Worm (Caenorhabditis elegans) whole organism, L3 larva: ENCODE measurements around the gene srd-66.

Experiments
- R02D3.7 ChIP-seq: fragments of 150-350 bp; optimal IDR thresholded peaks from 2 replicates; lab custom pipeline; 2014; ENCODE audit warnings: missing biosample characterization, missing genetic modification characterization
- ceh-16 ChIP-seq: sonication (generic microtip); optimal IDR thresholded peaks from 2 replicates; lab custom pipeline; 2017; ENCODE audit warnings: missing biosample characterization, missing genetic modification characterization
- ceh-28 ChIP-seq: fragments of 150-350 bp; optimal IDR thresholded peaks from 2 replicates; lab custom pipeline; 2014; ENCODE audit warnings: missing biosample characterization, missing genetic modification reagents, missing genetic modification characterization
- ceh-82 ChIP-seq: fragments of 150-350 bp; optimal IDR thresholded peaks from 2 replicates; lab custom pipeline; 2014; ENCODE audit warnings: missing biosample characterization, missing genetic modification characterization
- daf-12 ChIP-seq: fragments of 150-350 bp; optimal IDR thresholded peaks from 2 replicates; lab custom pipeline; 2014; ENCODE audit warnings: missing biosample characterization, missing genetic modification reagents, missing genetic modification characterization
- egl-27 ChIP-seq: sonication (generic microtip); optimal IDR thresholded peaks from 4 replicates; lab custom pipeline; 2017; ENCODE audit warnings: missing biosample characterization, missing genetic modification reagents, missing genetic modification characterization
- elt-1 ChIP-seq: fragments of 150-350 bp; optimal IDR thresholded peaks from 2 replicates; lab custom pipeline; 2014; ENCODE audit warnings: missing biosample characterization, missing genetic modification characterization
- elt-2 ChIP-seq: sonication (generic microtip); optimal IDR thresholded peaks from 2 replicates; lab custom pipeline; 2016; ENCODE audit warnings: missing genetic modification reagents, mild to moderate bottlenecking, missing genetic modification characterization, missing compliant biosample characterization
- elt-3 ChIP-seq, 3 experiments: fragments of 150-350 bp in 1 of 3; sonication (generic microtip) in 2 of 3; optimal IDR thresholded peaks; 2 replicates in 2 of 3; 4 replicates in 1 of 3; lab custom pipeline; 2014 to 2017; ENCODE audit warnings: missing biosample characterization in 3 of 3, missing genetic modification characterization in 3 of 3
- fkh-2 ChIP-seq: fragments of 150-350 bp; optimal IDR thresholded peaks from 2 replicates; lab custom pipeline; 2014; ENCODE audit warnings: missing biosample characterization, missing genetic modification reagents, missing genetic modification characterization
- fos-1 ChIP-seq: fragments of 150-350 bp; optimal IDR thresholded peaks from 2 replicates; lab custom pipeline; 2014; ENCODE audit warnings: missing biosample characterization, missing genetic modification characterization
- hmg-11 ChIP-seq: sonication (generic microtip); optimal IDR thresholded peaks from 2 replicates; lab custom pipeline; 2016; ENCODE audit warnings: missing genetic modification characterization, missing compliant biosample characterization
- jun-1 ChIP-seq: fragments of 150-350 bp; optimal IDR thresholded peaks from 2 replicates; lab custom pipeline; 2014; ENCODE audit warnings: missing biosample characterization, missing genetic modification reagents, missing genetic modification characterization
- mdl-1 ChIP-seq: fragments of 150-350 bp; optimal IDR thresholded peaks from 2 replicates; lab custom pipeline; 2014; ENCODE audit warnings: missing biosample characterization, missing genetic modification characterization
- nfya-1 ChIP-seq: sonication (generic microtip); optimal IDR thresholded peaks from 2 replicates; lab custom pipeline; 2017; ENCODE audit warnings: missing genetic modification characterization, mild to moderate bottlenecking, missing compliant biosample characterization, antibody characterized with exemption, moderate library complexity; ENCODE audit not compliant: insufficient read depth
- nhr-11 ChIP-seq: fragments of 150-350 bp; optimal IDR thresholded peaks from 2 replicates; lab custom pipeline; 2014; ENCODE audit warnings: missing biosample characterization, missing genetic modification characterization
- nhr-12 ChIP-seq: fragments of 150-350 bp; optimal IDR thresholded peaks from 2 replicates; lab custom pipeline; 2014; ENCODE audit warnings: missing biosample characterization, missing genetic modification characterization
- nhr-23 ChIP-seq: fragments of 150-350 bp; optimal IDR thresholded peaks from 2 replicates; lab custom pipeline; 2014; ENCODE audit warnings: missing biosample characterization, missing genetic modification reagents, missing genetic modification characterization
- nhr-25 ChIP-seq: sonication (generic microtip); optimal IDR thresholded peaks from 2 replicates; lab custom pipeline; 2017; ENCODE audit warnings: missing biosample characterization, missing genetic modification characterization
- nhr-28 ChIP-seq: fragments of 150-350 bp; optimal IDR thresholded peaks from 2 replicates; lab custom pipeline; 2014; ENCODE audit warnings: missing biosample characterization, missing genetic modification characterization
- nhr-43 ChIP-seq: sonication (generic microtip); optimal IDR thresholded peaks from 2 replicates; lab custom pipeline; 2016; ENCODE audit warnings: mild to moderate bottlenecking, missing genetic modification characterization, missing compliant biosample characterization; ENCODE audit not compliant: poor library complexity, severe bottlenecking
- nhr-77 ChIP-seq: fragments of 150-350 bp; optimal IDR thresholded peaks from 2 replicates; lab custom pipeline; 2014; ENCODE audit warnings: missing biosample characterization, missing genetic modification characterization
- skn-1 ChIP-seq: fragments of 150-350 bp; optimal IDR thresholded peaks from 2 replicates; lab custom pipeline; 2014; ENCODE audit warnings: missing biosample characterization, missing genetic modification characterization
- tbx-2 ChIP-seq: sonication (generic microtip); optimal IDR thresholded peaks from 2 replicates; lab custom pipeline; 2016; ENCODE audit warnings: mild to moderate bottlenecking, missing genetic modification characterization, missing compliant biosample characterization
- unc-62 ChIP-seq: fragments of 150-350 bp; sonication (generic microtip); optimal IDR thresholded peaks from 4 replicates; lab custom pipeline; 2014; ENCODE audit warnings: missing biosample characterization, missing genetic modification reagents, missing genetic modification characterization

The srd-66 gene

ce11 chrIII:1970433-1970832 is 12.0 kb downstream of the srd-66 start, which contains the start of gene R155.5:
Gene R155.5 (minus strand): TSS chrIII:1970533.
- TF ChIP-seq nhr-11 (tag; lab: Kevin White, UChicago), result no peak
- no peak for TF ChIP-seq ceh-28 (tag; lab: Kevin White, UChicago)
- no peak for TF ChIP-seq R02D3.7 (tag; lab: Kevin White, UChicago)
- TF ChIP-seq elt-2 (tag; lab: Kevin White, UChicago), result no peak
- TF ChIP-seq nhr-12, result no peak
- TF ChIP-seq fos-1 (tag; lab: Kevin White, UChicago), result no peak
- no peak for TF ChIP-seq unc-62 (GFP tag; lab: Kevin White, UChicago)
- no peak for TF ChIP-seq nhr-25
- no peak for TF ChIP-seq jun-1 (tag; lab: Kevin White, UChicago)
- TF ChIP-seq nhr-77 (tag; lab: Kevin White, UChicago), result no peak
- TF ChIP-seq mdl-1 (tag; lab: Kevin White, UChicago), result no peak
- TF ChIP-seq hmg-11, result no peak
- no peak for TF ChIP-seq nhr-43 (tag; lab: Kevin White, UChicago)
- no peak for TF ChIP-seq ceh-16 (tag; lab: Kevin White, UChicago)
- TF ChIP-seq elt-1, result no peak

- no peak for TF ChIP-seq elt-2 (tag; lab: Kevin White, UChicago)
- TF ChIP-seq, all 47 proteins: peak for 0
Observed at ce11 chrIII:1969802-1970201, 12.6 kb downstream of the srd-66 start, which contains the start of gene moa-1. Gene moa-1 (minus strand): TSS chrIII:1969902.

ce11 chrIII:1965580-1965979 is 16.9 kb downstream of the srd-66 start:
- peak; percentile 76 for TF ChIP-seq ceh-28 (tag; lab: Kevin White, UChicago)

ce11 chrIII:1965161-1965560 is 17.3 kb downstream of the srd-66 start:
- TF ChIP-seq ceh-28 (tag; lab: Kevin White, UChicago), result peak; percentile 91

ce11 chrIII:1963128-1963527 is 19.3 kb downstream of the srd-66 start:
- TF ChIP-seq unc-62 (GFP tag; lab: Kevin White, UChicago), result no peak
- no peak for TF ChIP-seq egl-27 (tag; lab: Kevin White, UChicago)
- TF ChIP-seq tbx-2, result no peak

ce11 chrIII:1962552-1962951 is 19.9 kb downstream of the srd-66 start:
- TF ChIP-seq elt-3 (tag; optimal IDR thresholded peaks at IDR 0.05; lab: Kevin White, UChicago) (no peak), nfya-1 (tag; lab: Kevin White, UChicago) (no peak), nhr-23 (tag; lab: Kevin White, UChicago) (peak; percentile 46), elt-2 (tag; lab: Kevin White, UChicago) (peak; percentile 41), ceh-82 (tag; lab: Kevin White, UChicago) (no peak)

ce11 chrIII:1961895-1962506 is 20.4 kb downstream of the srd-66 start, which contains the start of gene mboa-6:
Gene mboa-6 (minus strand): TSS chrIII:1961945.
- peak; percentile 18 for TF ChIP-seq hmg-11
- no peak for TF ChIP-seq ceh-16 (tag; lab: Kevin White, UChicago)

- TF ChIP-seq fos-1 (tag; lab: Kevin White, UChicago), result no peak
- no peak for TF ChIP-seq nhr-11 (tag; lab: Kevin White, UChicago)
- TF ChIP-seq skn-1 (tag; lab: Kevin White, UChicago), result no peak
- no peak for TF ChIP-seq fkh-2 (tag; lab: Kevin White, UChicago)
- TF ChIP-seq ceh-28 (tag; lab: Kevin White, UChicago), result peak; percentile 99
- no peak for TF ChIP-seq nhr-28 (tag; lab: Kevin White, UChicago)
- no peak for TF ChIP-seq daf-12 (tag; lab: Kevin White, UChicago)
- TF ChIP-seq, all 47 proteins: peak for 1
Observed at ce11 chrIII:1955520-1956095, 26.8 kb downstream of the srd-66 start.
